Worm (Caenorhabditis elegans): Measurements from ENCODE around the gene nhr-162.

DNA sequence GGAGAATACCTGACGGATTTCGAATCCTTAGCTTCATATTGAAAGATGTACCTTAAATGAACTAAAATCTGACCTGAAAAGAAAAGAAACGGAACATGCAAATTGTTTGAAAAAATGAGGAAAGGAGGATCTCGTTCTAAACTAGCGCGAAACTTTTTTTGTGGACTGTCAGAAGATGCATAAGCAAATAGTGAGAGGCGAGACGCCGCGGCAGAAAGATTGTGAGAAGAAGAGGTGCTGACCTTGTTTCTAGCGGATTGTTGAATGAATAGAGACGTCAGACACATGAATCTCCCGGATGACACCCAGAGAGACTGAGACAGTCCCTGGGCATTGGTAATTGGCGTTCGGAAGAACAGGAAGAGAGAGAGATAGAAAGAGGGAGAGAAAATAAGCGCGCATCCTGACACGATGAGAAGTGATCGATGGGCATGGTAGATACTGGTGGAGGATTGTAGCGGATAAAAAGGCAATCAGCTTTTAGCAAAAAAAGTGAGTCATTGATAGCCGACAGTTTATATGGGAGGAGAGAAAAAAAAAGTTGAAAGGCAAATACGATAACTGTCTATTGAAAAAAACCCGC lies 21.6 kb downstream of the nhr-162 start, which contains the start of gene ptr-15:
- TF ChIP-seq fkh-10 (GFP tag; optimal IDR thresholded peaks at IDR 0.05): no peak
- TF ChIP-seq R02D3.7 (tag; optimal IDR thresholded peaks at IDR 0.05): no peak
